Fruit fly (Drosophila melanogaster) whole organism, wandering third instar larva: Measurements from ENCODE around the gene pst.

ENCODE experiments used
- Abd-B ChIP-seq: fragments of >200 bp; optimal IDR thresholded peaks from 2 replicates; lab custom pipeline; 2017; ENCODE audit warnings: missing biosample characterization, missing genetic modification characterization
- CG32264 ChIP-seq: fragments of 200-800 bp; sonication (Bioruptor generic); optimal IDR thresholded peaks from 2 replicates; lab custom pipeline; 2016; ENCODE audit warnings: missing biosample characterization, missing genetic modification characterization
- CG9705 ChIP-seq: fragments of 200-800 bp; sonication (Bioruptor generic); optimal IDR thresholded peaks from 2 replicates; lab custom pipeline; 2018; ENCODE audit warnings: missing biosample characterization, mild to moderate bottlenecking, missing genetic modification characterization
- CrebA ChIP-seq: fragments of 200-800 bp; sonication (Bioruptor generic); optimal IDR thresholded peaks from 2 replicates; lab custom pipeline; 2016; ENCODE audit warnings: missing biosample characterization, mild to moderate bottlenecking, missing genetic modification characterization, borderline replicate concordance
- Dfd ChIP-seq: fragments of >200 bp; optimal IDR thresholded peaks from 2 replicates; lab custom pipeline; 2017; ENCODE audit warnings: missing biosample characterization, missing genetic modification characterization
- Dif ChIP-seq: fragments of 200-275, 200-300 bp; sonication (Bioruptor generic); optimal IDR thresholded peaks from 2 replicates; lab custom pipeline; 2018; ENCODE audit warnings: missing biosample characterization, missing genetic modification characterization; ENCODE audit not compliant: partially characterized antibody
- GATAd ChIP-seq: sonication (Bioruptor generic); optimal IDR thresholded peaks from 2 replicates; lab custom pipeline; 2016; ENCODE audit warnings: missing biosample characterization, missing genetic modification characterization
- HLH106 ChIP-seq: fragments of 200-800 bp; optimal IDR thresholded peaks from 3 replicates; lab custom pipeline; 2019; ENCODE audit warnings: missing biosample characterization, mild to moderate bottlenecking, missing genetic modification characterization, moderate library complexity
- Hnf4 ChIP-seq: fragments of 200-800 bp; sonication (Bioruptor generic); optimal IDR thresholded peaks from 2 replicates; lab custom pipeline; 2016; ENCODE audit warnings: missing biosample characterization, mild to moderate bottlenecking, missing genetic modification characterization
- Hr78 ChIP-seq: fragments of >200 bp; optimal IDR thresholded peaks from 2 replicates; lab custom pipeline; 2017; ENCODE audit warnings: missing biosample characterization, missing genetic modification characterization
- Hr83 ChIP-seq: fragments of 200-300 bp; sonication (Bioruptor generic); optimal IDR thresholded peaks from 2 replicates; lab custom pipeline; 2016; ENCODE audit warnings: missing biosample characterization, mild to moderate bottlenecking, missing genetic modification characterization, moderate library complexity; ENCODE audit not compliant: poor library complexity, severe bottlenecking
- Jra ChIP-seq: sonication (Bioruptor generic); optimal IDR thresholded peaks from 2 replicates; lab custom pipeline; 2016; ENCODE audit warnings: missing biosample characterization, missing genetic modification characterization
- Mio ChIP-seq: sonication (Bioruptor generic); optimal IDR thresholded peaks from 2 replicates; lab custom pipeline; 2016; ENCODE audit warnings: missing biosample characterization, missing genetic modification characterization
- Myc ChIP-seq: fragments of >200 bp; optimal IDR thresholded peaks from 2 replicates; lab custom pipeline; 2017
- N ChIP-seq: fragments of >200 bp; optimal IDR thresholded peaks from 2 replicates; lab custom pipeline; 2018; ENCODE audit warnings: missing biosample characterization, missing external identifiers, missing genetic modification characterization
- OdsH ChIP-seq: fragments of 200-800 bp; sonication (Bioruptor generic); optimal IDR thresholded peaks from 2 replicates; lab custom pipeline; 2016; ENCODE audit warnings: missing biosample characterization, mild to moderate bottlenecking, missing genetic modification characterization
- Rel ChIP-seq, 2 experiments: fragments of 200-800 bp; sonication (Bioruptor generic) in 1 of 2; optimal IDR thresholded peaks; 2 replicates in 1 of 2; 3 replicates in 1 of 2; lab custom pipeline; 2016 to 2019; ENCODE audit warnings: mild to moderate bottlenecking in 2 of 2, missing biosample characterization in 2 of 2, missing genetic modification characterization in 2 of 2, moderate library complexity in 1 of 2
- Sp1 ChIP-seq: fragments of 200-800 bp; sonication (Bioruptor generic); optimal IDR thresholded peaks from 3 replicates; lab custom pipeline; 2019; ENCODE audit warnings: missing biosample characterization, mild to moderate bottlenecking, missing genetic modification characterization, moderate library complexity
- Vsx2 ChIP-seq: fragments of 200-300, 225-300 bp; sonication (Bioruptor generic); optimal IDR thresholded peaks from 2 replicates; lab custom pipeline; 2018; ENCODE audit warnings: missing biosample characterization, missing genetic modification characterization; ENCODE audit not compliant: partially characterized antibody
- br ChIP-seq: fragments of 200-800 bp; sonication (Bioruptor generic); optimal IDR thresholded peaks from 2 replicates; lab custom pipeline; 2016; ENCODE audit warnings: missing biosample characterization, missing genetic modification characterization
- brk ChIP-seq: fragments of 200-800 bp; sonication (Bioruptor generic); optimal IDR thresholded peaks from 2 replicates; lab custom pipeline; 2016; ENCODE audit warnings: missing biosample characterization, mild to moderate bottlenecking, missing genetic modification characterization
- dl ChIP-seq, 2 experiments: fragments of 175-275, 200-275 bp in 1 of 2; fragments of 200-275 bp in 1 of 2; sonication (Bioruptor generic); optimal IDR thresholded peaks; lab custom pipeline; 2018; ENCODE audit warnings: mild to moderate bottlenecking in 2 of 2, missing biosample characterization in 2 of 2, missing genetic modification characterization in 2 of 2, moderate library complexity in 2 of 2; ENCODE audit not compliant: partially characterized antibody in 2 of 2, insufficient read depth in 1 of 2
- dmrt93B ChIP-seq: fragments of 200-800 bp; sonication (Bioruptor generic); optimal IDR thresholded peaks from 2 replicates; lab custom pipeline; 2018; ENCODE audit warnings: missing biosample characterization, mild to moderate bottlenecking, missing genetic modification characterization
- dsf ChIP-seq: sonication (Bioruptor generic); optimal IDR thresholded peaks from 2 replicates; lab custom pipeline; 2016; ENCODE audit warnings: missing biosample characterization, missing genetic modification characterization, borderline replicate concordance
- ey ChIP-seq: fragments of 200-800 bp; sonication (Bioruptor generic); optimal IDR thresholded peaks from 2 replicates; lab custom pipeline; 2016; ENCODE audit warnings: missing biosample characterization, missing genetic modification characterization
- foxo ChIP-seq, 2 experiments: fragments of 200-800 bp; sonication (Bioruptor generic); optimal IDR thresholded peaks; 2 replicates in 1 of 2; 3 replicates in 1 of 2; lab custom pipeline; 2016 to 2017; ENCODE audit warnings: missing biosample characterization in 2 of 2, missing genetic modification characterization in 2 of 2
- fru ChIP-seq: fragments of 200-800 bp; sonication (Bioruptor generic); optimal IDR thresholded peaks from 3 replicates; lab custom pipeline; 2016; ENCODE audit warnings: missing biosample characterization, mild to moderate bottlenecking, missing genetic modification characterization
- h ChIP-seq: fragments of 200-800 bp; sonication (Bioruptor generic); optimal IDR thresholded peaks from 3 replicates; lab custom pipeline; 2016; ENCODE audit warnings: missing biosample characterization, mild to moderate bottlenecking, missing genetic modification characterization
- jim ChIP-seq: fragments of 175-275, 200-325 bp; sonication (Bioruptor generic); optimal IDR thresholded peaks from 2 replicates; lab custom pipeline; 2016; ENCODE audit warnings: missing biosample characterization, mild to moderate bottlenecking, missing genetic modification characterization
- lola ChIP-seq: fragments of >200 bp; optimal IDR thresholded peaks from 2 replicates; lab custom pipeline; 2017; ENCODE audit warnings: missing biosample characterization, missing genetic modification characterization
- pan ChIP-seq: fragments of >200 bp; optimal IDR thresholded peaks from 2 replicates; lab custom pipeline; 2017
- psq ChIP-seq: fragments of 200-800 bp; sonication (Bioruptor generic); optimal IDR thresholded peaks from 3 replicates; lab custom pipeline; 2017; ENCODE audit warnings: missing biosample characterization, mild to moderate bottlenecking, missing genetic modification characterization, moderate library complexity
- rgr ChIP-seq: fragments of 200-800 bp; sonication (Bioruptor generic); optimal IDR thresholded peaks from 3 replicates; lab custom pipeline; 2016; ENCODE audit warnings: missing biosample characterization, mild to moderate bottlenecking, missing genetic modification characterization
- sage ChIP-seq: fragments of 200-800 bp; sonication (Bioruptor generic); optimal IDR thresholded peaks from 2 replicates; lab custom pipeline; 2016; ENCODE audit warnings: missing biosample characterization, mild to moderate bottlenecking, missing genetic modification characterization
- sv ChIP-seq: fragments of 200-800 bp; sonication (Bioruptor generic); optimal IDR thresholded peaks from 3 replicates; lab custom pipeline; 2016; ENCODE audit warnings: missing biosample characterization, missing genetic modification characterization
- usp ChIP-seq: fragments of >200 bp; optimal IDR thresholded peaks from 2 replicates; lab custom pipeline; 2017; ENCODE audit warnings: missing biosample characterization, missing genetic modification characterization
- woc ChIP-seq: sonication (Bioruptor generic); optimal IDR thresholded peaks from 2 replicates; lab custom pipeline; 2016; ENCODE audit warnings: missing biosample characterization, mild to moderate bottlenecking, missing genetic modification characterization

The pst gene

dm6 chr3L:7347984-7348631, 12.0 kb downstream of the pst start, which contains the start of the genes Srp19 and qm:
Srp19 (minus strand) TSS chr3L:7348034.
qm (plus strand) TSS chr3L:7348313.
- TF ChIP-seq Myc (lab: Kevin White, UChicago) (peak; percentile 87), brk (GFP tag; lab: Kevin White, UChicago) (no peak), Abd-B (GFP tag; lab: Kevin White, UChicago) (no peak), CrebA (GFP tag; lab: Kevin White, UChicago) (no peak), Vsx2 (GFP tag; lab: Kevin White, UChicago) (no peak), sage (no peak), rgr (GFP tag; lab: Kevin White, UChicago) (peak; percentile 23), Jra (GFP tag; lab: Kevin White, UChicago) (peak; percentile 66), psq (GFP tag; lab: Kevin White, UChicago) (no peak), Hnf4 (peak; percentile 69), foxo (GFP tag; optimal IDR thresholded peaks at IDR 0.05; lab: Kevin White, UChicago) (peak in 1 of 2 experiments; percentile 77), usp (GFP tag; lab: Kevin White, UChicago) (no peak), h (GFP tag; lab: Kevin White, UChicago) (peak; percentile 69), OdsH (GFP tag; lab: Kevin White, UChicago) (peak; percentile 12), Mio (no peak), br (peak; percentile 50), dl (GFP tag; optimal IDR thresholded peaks at IDR 0.05; lab: Kevin White, UChicago; ENCODE audit: insufficient read depth in 1 of 2, partially characterized antibody in 2 of 2) (no peak), ey (GFP tag; lab: Kevin White, UChicago) (peak; percentile 42), N (no peak), Sp1 (GFP tag; lab: Kevin White, UChicago) (peak; percentile 55), Dif (peak; percentile 23), sv (GFP tag; lab: Kevin White, UChicago) (peak; percentile 25), CG9705 (GFP tag; lab: Kevin White, UChicago) (peak; percentile 14), Rel (GFP tag; optimal IDR thresholded peaks at IDR 0.05; lab: Kevin White, UChicago) (no peak), Rel (tag; optimal IDR thresholded peaks at IDR 0.05; lab: Kevin White, UChicago) (peak; percentile 90), jim (GFP tag; lab: Kevin White, UChicago) (peak; percentile 7), dsf (GFP tag; lab: Kevin White, UChicago) (no peak), lola (no peak), dmrt93B (GFP tag; lab: Kevin White, UChicago) (no peak), HLH106 (tag; lab: Kevin White, UChicago) (peak; percentile 24), woc (GFP tag; lab: Kevin White, UChicago) (peak; percentile 82), fru (peak; percentile 63), GATAd (GFP tag; lab: Kevin White, UChicago) (no peak), CG32264 (no peak)
- TF ChIP-seq, all 38 proteins: peak for 18

DNA sequence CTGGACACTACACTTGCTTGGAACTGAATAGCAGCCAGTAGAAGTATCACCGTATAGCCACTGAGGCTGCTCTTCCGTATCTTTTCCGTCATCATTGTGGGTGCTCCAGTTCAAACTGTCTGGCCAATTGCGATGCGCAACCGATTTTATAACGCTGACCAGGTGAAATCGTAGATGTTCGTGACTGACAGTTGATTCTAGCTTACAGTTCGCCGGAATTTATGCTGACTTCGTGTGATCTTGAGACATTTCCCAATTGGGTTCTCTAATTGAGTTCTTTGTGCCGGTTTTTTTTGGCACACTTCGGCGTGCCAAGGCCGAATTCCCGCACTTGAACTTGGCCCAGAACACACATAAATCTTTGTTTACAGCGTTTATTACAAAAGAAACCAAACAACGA, 13.1 kb downstream of the pst start, which contains the start of gene CG14834:
TSS of gene CG14834 (minus strand) at position 173 of the 400 bp plus-strand sequence.
- TF ChIP-seq Hr83: no peak
- TF ChIP-seq CG32264: no peak
- TF ChIP-seq foxo (GFP tag; optimal IDR thresholded peaks at IDR 0.05; lab: Kevin White, UChicago): no peak
- TF ChIP-seq OdsH (GFP tag; lab: Kevin White, UChicago): no peak
- TF ChIP-seq ey (GFP tag; lab: Kevin White, UChicago): no peak
- no peak for TF ChIP-seq dmrt93B (GFP tag; lab: Kevin White, UChicago)
- TF ChIP-seq brk (GFP tag; lab: Kevin White, UChicago): no peak
- TF ChIP-seq Sp1 (GFP tag; lab: Kevin White, UChicago): no peak
- no peak for TF ChIP-seq Abd-B (GFP tag; lab: Kevin White, UChicago)
- no peak for TF ChIP-seq dsf (GFP tag; lab: Kevin White, UChicago)
- no peak for TF ChIP-seq lola
- no peak for TF ChIP-seq CrebA (GFP tag; lab: Kevin White, UChicago)
- no peak for TF ChIP-seq HLH106 (tag; lab: Kevin White, UChicago)

DNA sequence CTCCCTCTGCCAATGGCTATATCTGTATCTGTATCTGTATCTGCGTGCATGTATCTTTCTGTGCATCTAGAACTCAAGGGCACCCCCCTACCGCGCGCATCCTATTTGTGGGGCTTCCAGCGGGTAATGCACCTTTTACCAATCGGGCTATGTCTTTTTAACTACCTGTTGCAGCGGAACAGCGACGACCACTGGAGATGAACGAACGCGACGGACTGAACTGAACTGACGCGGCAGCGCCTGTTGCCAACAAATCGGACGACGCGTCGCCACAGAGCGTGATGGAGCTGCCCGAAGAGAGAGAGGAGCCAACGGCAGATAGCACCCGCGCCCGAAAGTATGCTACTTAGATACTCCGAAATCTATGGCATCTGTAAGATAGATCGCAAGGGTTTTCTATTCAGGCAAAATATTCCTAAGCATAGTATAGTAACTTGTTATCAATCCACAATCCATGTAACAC, 15.1 kb downstream of the pst start, which contains the start of gene Cln7:
TSS of gene Cln7 (minus strand) at position 219 of the 463 bp plus-strand sequence.
- TF ChIP-seq Sp1 (GFP tag; lab: Kevin White, UChicago) (peak; percentile 82), Hnf4 (no peak), foxo (GFP tag; optimal IDR thresholded peaks at IDR 0.05; lab: Kevin White, UChicago) (peak in 1 of 2 experiments; percentile 43), lola (no peak), dsf (GFP tag; lab: Kevin White, UChicago) (no peak), GATAd (GFP tag; lab: Kevin White, UChicago) (no peak), brk (GFP tag; lab: Kevin White, UChicago) (no peak), br (peak; percentile 81), jim (GFP tag; lab: Kevin White, UChicago) (peak; percentile 5), ey (GFP tag; lab: Kevin White, UChicago) (peak; percentile 1), sage (no peak), rgr (GFP tag; lab: Kevin White, UChicago) (peak; percentile 69), Rel (GFP tag; optimal IDR thresholded peaks at IDR 0.05; lab: Kevin White, UChicago) (no peak), Rel (tag; optimal IDR thresholded peaks at IDR 0.05; lab: Kevin White, UChicago) (peak; percentile 82), CrebA (GFP tag; lab: Kevin White, UChicago) (no peak), Hr78 (GFP tag; lab: Kevin White, UChicago) (no peak), psq (GFP tag; lab: Kevin White, UChicago) (peak; percentile 16), pan (lab: Kevin White, UChicago) (no peak), Dif (peak; percentile 91), CG9705 (GFP tag; lab: Kevin White, UChicago) (no peak), Dfd (GFP tag; lab: Kevin White, UChicago) (no peak), Hr83 (peak; percentile 82), Abd-B (GFP tag; lab: Kevin White, UChicago) (no peak), Vsx2 (GFP tag; lab: Kevin White, UChicago) (no peak), Jra (GFP tag; lab: Kevin White, UChicago) (peak; percentile 14), HLH106 (tag; lab: Kevin White, UChicago) (peak; percentile 48), N (peak; percentile 45), fru (peak; percentile 52), dmrt93B (GFP tag; lab: Kevin White, UChicago) (no peak), OdsH (GFP tag; lab: Kevin White, UChicago) (peak; percentile 16), Mio (no peak)
